Fruit fly (Drosophila melanogaster): ENCODE measurements around the gene Rb97D.

DNA sequence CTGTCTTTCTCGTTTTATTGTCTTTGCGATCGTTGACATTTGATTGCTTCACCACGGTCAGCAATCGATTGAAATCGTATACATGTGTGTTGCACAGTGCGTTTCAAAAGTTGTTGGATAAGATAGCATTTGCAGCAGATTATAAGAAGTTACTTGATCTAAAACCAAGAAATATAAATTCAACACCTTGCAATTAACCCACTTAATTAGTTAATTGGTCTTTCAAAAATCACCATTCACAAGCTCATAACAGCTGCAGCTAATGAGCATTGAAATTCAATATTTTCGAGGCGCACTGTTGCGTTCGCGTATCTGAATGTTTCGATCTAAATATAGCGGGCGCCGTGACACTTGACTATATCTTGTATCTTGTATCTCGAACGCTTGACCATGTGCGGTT is 17.2 kb upstream of the Rb97D start:
- no peak for TF ChIP-seq Dfd (GFP tag; optimal IDR thresholded peaks at IDR 0.05)
- TF ChIP-seq Jra (GFP tag; optimal IDR thresholded peaks at IDR 0.05): no peak
- TF ChIP-seq Vsx2 (GFP tag; optimal IDR thresholded peaks at IDR 0.05; ENCODE audit: partially characterized antibody): no peak
- peak; percentile 52 for TF ChIP-seq br (GFP tag; optimal IDR thresholded peaks at IDR 0.05)
- peak; percentile 27 for TF ChIP-seq woc (GFP tag; optimal IDR thresholded peaks at IDR 0.05)
- TF ChIP-seq CG32264 (GFP tag; optimal IDR thresholded peaks at IDR 0.05): no peak
- no peak for TF ChIP-seq Hr78 (GFP tag; optimal IDR thresholded peaks at IDR 0.05)
- peak; percentile 36 for TF ChIP-seq OdsH (GFP tag; optimal IDR thresholded peaks at IDR 0.05)
- no peak for TF ChIP-seq Sp1 (GFP tag; optimal IDR thresholded peaks at IDR 0.05)
- TF ChIP-seq GATAd (GFP tag; optimal IDR thresholded peaks at IDR 0.05): no peak
- TF ChIP-seq fru (GFP tag; optimal IDR thresholded peaks at IDR 0.05): peak; percentile 7
- no peak for TF ChIP-seq Myc (optimal IDR thresholded peaks at IDR 0.05)
- TF ChIP-seq usp (GFP tag; optimal IDR thresholded peaks at IDR 0.05): no peak
- TF ChIP-seq pan (optimal IDR thresholded peaks at IDR 0.05): no peak
